Worm (Caenorhabditis elegans): ENCODE measurements around the gene C07B5.6.

DNA sequence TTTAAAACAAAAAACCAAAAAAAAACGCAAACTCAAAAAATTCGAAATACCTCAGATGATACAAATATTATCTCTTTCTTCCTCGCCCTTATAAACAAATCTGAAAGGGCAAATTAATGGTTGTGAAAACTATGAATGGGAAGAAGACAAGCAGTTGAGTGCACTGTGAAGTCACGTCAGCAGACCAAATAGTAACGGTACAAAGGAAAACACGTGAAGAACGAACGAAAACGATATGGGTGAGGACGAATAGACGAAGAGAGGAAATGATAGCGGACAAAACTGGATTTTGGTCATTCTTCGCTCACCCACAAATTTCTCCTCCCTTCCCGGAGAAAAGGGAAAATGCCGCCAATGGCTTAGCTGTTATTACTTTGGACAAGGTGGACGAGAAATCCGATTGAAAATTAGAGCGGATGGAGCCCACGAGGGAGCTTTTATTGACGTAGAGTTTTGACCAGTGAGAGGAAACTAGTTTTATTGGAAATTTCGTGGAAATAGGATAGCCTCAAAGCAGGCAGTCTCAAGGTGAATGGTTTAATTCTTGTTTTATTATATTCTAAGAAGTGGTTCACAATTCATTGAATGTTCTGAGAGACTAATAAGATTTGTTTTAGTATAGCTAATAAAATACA is 18.8 kb downstream of the C07B5.6 start:
- no peak for TF ChIP-seq ztf-11 (tag; optimal IDR thresholded peaks at IDR 0.05)
- TF ChIP-seq nhr-12 (tag; optimal IDR thresholded peaks at IDR 0.05) = no peak
- no peak for TF ChIP-seq nhr-28 (tag; optimal IDR thresholded peaks at IDR 0.05)
- TF ChIP-seq lin-13 (tag; optimal IDR thresholded peaks at IDR 0.05) = no peak
- TF ChIP-seq snpc-4 (tag; optimal IDR thresholded peaks at IDR 0.05) = no peak
- no peak for TF ChIP-seq blmp-1 (tag; optimal IDR thresholded peaks at IDR 0.05)
- no peak for TF ChIP-seq lsy-2 (tag; optimal IDR thresholded peaks at IDR 0.05)
- no peak for TF ChIP-seq nhr-2 (tag; optimal IDR thresholded peaks at IDR 0.05)
- no peak for TF ChIP-seq pha-4 (tag; optimal IDR thresholded peaks at IDR 0.05)
- no peak for TF ChIP-seq mls-2 (tag; optimal IDR thresholded peaks at IDR 0.05)
- no peak for TF ChIP-seq elt-3 (tag; optimal IDR thresholded peaks at IDR 0.05)
